Fruit fly (Drosophila melanogaster) whole organism: Measurements from ENCODE around the gene HisCl1.

Experiments used
- CG8478 ChIP-seq: fragments of >200 bp; optimal IDR thresholded peaks from 2 replicates; lab custom pipeline; 2018; ENCODE audit warnings: inconsistent platforms
- Dll ChIP-seq: fragments of >200 bp; optimal IDR thresholded peaks from 2 replicates; lab custom pipeline; 2017
- pan ChIP-seq: fragments of >200 bp; optimal IDR thresholded peaks from 2 replicates; lab custom pipeline; 2017

dm6 chr3R:11758507-11759184 is 28.3 kb upstream of the HisCl1 start:
- TF ChIP-seq pan (lab: Kevin White, UChicago), result no peak
- no peak for TF ChIP-seq Dll
- TF ChIP-seq CG8478 (lab: Kevin White, UChicago), result no peak
